Worm (Caenorhabditis elegans): Measurements from ENCODE around the gene mcp-1.

- TF ChIP-seq him-1 (tag; optimal IDR thresholded peaks at IDR 0.05) (no peak), dao-5 (tag; optimal IDR thresholded peaks at IDR 0.05) (no peak)
Observed at ce11 chrV:6012401-6012800, 50.8 kb downstream of the mcp-1 start.
